Fruit fly (Drosophila melanogaster) whole organism, embryonic: ENCODE measurements around the gene Ms.

Experiments used
- Aef1 ChIP-seq: fragments of 200-800 bp; sonication (Bioruptor generic); IDR thresholded peaks from 3 replicates; pipeline ENCODE4 v1.3.6; 2022; ENCODE audit warnings: missing biosample characterization, missing genetic modification characterization
- CG10209 ChIP-seq: fragments of 200-800 bp; sonication (Bioruptor generic); optimal IDR thresholded peaks from 3 replicates; lab custom pipeline; 2017; ENCODE audit warnings: missing biosample characterization, mild to moderate bottlenecking, missing genetic modification characterization, missing genetic modification reagents
- CG10274 ChIP-seq: fragments of 200-800 bp; sonication (Bioruptor generic); optimal IDR thresholded peaks from 3 replicates; lab custom pipeline; 2017; ENCODE audit warnings: missing biosample characterization, mild to moderate bottlenecking, missing genetic modification characterization
- CG10366 ChIP-seq: fragments of 200-800 bp; sonication (Bioruptor generic); IDR thresholded peaks from 2 replicates; pipeline ENCODE4 v1.3.6; 2022; ENCODE audit warnings: missing biosample characterization, missing genetic modification characterization
- CG11696 ChIP-seq: fragments of 200-800 bp; sonication (Bioruptor generic); IDR thresholded peaks from 2 replicates; pipeline ENCODE4 v1.3.6; 2022; ENCODE audit warnings: missing biosample characterization, missing genetic modification characterization
- CG13123 ChIP-seq: fragments of 200-800 bp; sonication (Bioruptor generic); optimal IDR thresholded peaks from 2 replicates; lab custom pipeline; 2016; ENCODE audit warnings: missing biosample characterization, missing genetic modification characterization
- CG13296 ChIP-seq: fragments of 200-800 bp; sonication (Bioruptor generic); optimal IDR thresholded peaks from 3 replicates; lab custom pipeline; 2018; ENCODE audit warnings: missing biosample characterization, mild to moderate bottlenecking, missing genetic modification characterization
- CG14014 ChIP-seq: fragments of 200-800 bp; sonication (Bioruptor generic); IDR thresholded peaks from 2 replicates; pipeline ENCODE4 v1.3.6; 2022; ENCODE audit warnings: missing biosample characterization, missing genetic modification characterization
- CG14965 ChIP-seq: fragments of 200-800 bp; sonication (Bioruptor generic); optimal IDR thresholded peaks from 2 replicates; lab custom pipeline; 2016; ENCODE audit warnings: missing biosample characterization, missing genetic modification characterization, borderline replicate concordance
- CG16779 ChIP-seq: fragments of 200-800 bp; sonication (Bioruptor generic); IDR thresholded peaks from 2 replicates; pipeline ENCODE4 v1.3.6; 2022; ENCODE audit warnings: missing biosample characterization, missing genetic modification characterization
- CG16815 ChIP-seq: fragments of 200-800 bp; sonication (Bioruptor generic); optimal IDR thresholded peaks from 3 replicates; lab custom pipeline; 2017; ENCODE audit warnings: missing biosample characterization, mild to moderate bottlenecking, missing genetic modification characterization
- CG2129 ChIP-seq: fragments of 200-800 bp; sonication (Bioruptor generic); IDR thresholded peaks from 2 replicates; pipeline ENCODE4 v1.3.6; 2022; ENCODE audit warnings: missing biosample characterization, missing genetic modification characterization; ENCODE audit not compliant: partially characterized antibody
- CG2678 ChIP-seq: fragments of 200-800 bp; sonication (Bioruptor generic); optimal IDR thresholded peaks from 3 replicates; lab custom pipeline; 2019; ENCODE audit warnings: missing biosample characterization, mild to moderate bottlenecking, missing genetic modification characterization, moderate library complexity
- CG3163 ChIP-seq: fragments of 200-800 bp; sonication (Bioruptor generic); optimal IDR thresholded peaks from 3 replicates; lab custom pipeline; 2016; ENCODE audit warnings: missing biosample characterization, missing genetic modification characterization
- CG8478 ChIP-seq: fragments of >200 bp; optimal IDR thresholded peaks from 2 replicates; lab custom pipeline; 2018
- CG9437 ChIP-seq: fragments of 200-800 bp; sonication (Bioruptor generic); optimal IDR thresholded peaks from 2 replicates; lab custom pipeline; 2018; ENCODE audit warnings: missing biosample characterization, mild to moderate bottlenecking, missing genetic modification characterization
- Camta ChIP-seq: fragments of 200-800 bp; sonication (Bioruptor generic); optimal IDR thresholded peaks from 2 replicates; lab custom pipeline; 2016; ENCODE audit warnings: missing biosample characterization, missing genetic modification characterization
- D ChIP-seq, 2 experiments: fragments of 200-800 bp in 1 of 2; fragments of >200 bp in 1 of 2; sonication (Bioruptor generic) in 1 of 2; optimal IDR thresholded peaks; 2 replicates in 1 of 2; 3 replicates in 1 of 2; lab custom pipeline; 2017; ENCODE audit warnings: mild to moderate bottlenecking in 1 of 2, missing biosample characterization in 1 of 2, missing genetic modification characterization in 1 of 2, missing genetic modification reagents in 1 of 2
- Dad ChIP-seq: fragments of 200-800 bp; sonication (Bioruptor generic); optimal IDR thresholded peaks from 3 replicates; lab custom pipeline; 2016; ENCODE audit warnings: missing biosample characterization, missing genetic modification characterization
- Dref ChIP-seq: fragments of 200-800 bp; sonication (Bioruptor generic); IDR thresholded peaks from 2 replicates; pipeline ENCODE4 v1.3.6; 2022; ENCODE audit warnings: missing biosample characterization, missing genetic modification characterization
- Eip74EF ChIP-seq, 2 experiments: fragments of 200-800 bp in 1 of 2; fragments of >200 bp in 1 of 2; sonication (Bioruptor generic) in 1 of 2; optimal IDR thresholded peaks; 2 replicates each; lab custom pipeline; 2017 to 2019; ENCODE audit warnings: missing biosample characterization in 2 of 2, missing genetic modification characterization in 2 of 2, mild to moderate bottlenecking in 1 of 2, moderate library complexity in 1 of 2
- GATAe ChIP-seq: fragments of 200-800 bp; sonication (Bioruptor generic); conservative IDR thresholded peaks from 2 replicates; pipeline ENCODE4 v1.3.6; 2022; ENCODE audit warnings: missing biosample characterization, missing genetic modification characterization
- Hey ChIP-seq: fragments of 200-800 bp; sonication (Bioruptor generic); optimal IDR thresholded peaks from 3 replicates; lab custom pipeline; 2018; ENCODE audit warnings: missing biosample characterization, mild to moderate bottlenecking, missing genetic modification characterization
- Lhr ChIP-seq: fragments of 200-800 bp; sonication (Bioruptor generic); optimal IDR thresholded peaks from 3 replicates; lab custom pipeline; 2017; ENCODE audit warnings: mild to moderate bottlenecking, missing biosample characterization, missing genetic modification reagents, missing genetic modification characterization
- Lim3 ChIP-seq: fragments of 200-800 bp; sonication (Bioruptor generic); IDR thresholded peaks from 2 replicates; pipeline ENCODE4 v1.3.6; 2022; ENCODE audit warnings: missing biosample characterization, missing genetic modification characterization
- Meics ChIP-seq: fragments of 200-800 bp; sonication (Bioruptor generic); optimal IDR thresholded peaks from 2 replicates; lab custom pipeline; 2017; ENCODE audit warnings: missing biosample characterization, mild to moderate bottlenecking, missing genetic modification characterization
- Oaz ChIP-seq: fragments of 200-800 bp; sonication (Bioruptor generic); IDR thresholded peaks from 2 replicates; pipeline ENCODE4 v1.3.6; 2022; ENCODE audit warnings: missing biosample characterization, missing genetic modification characterization
- Rfx ChIP-seq: fragments of 200-800 bp; sonication (Bioruptor generic); IDR thresholded peaks from 2 replicates; pipeline ENCODE4 v1.3.6; 2022; ENCODE audit warnings: missing biosample characterization, missing genetic modification characterization
- Taf1 ChIP-seq: fragments of 200-800 bp; sonication (Bioruptor generic); IDR thresholded peaks from 2 replicates; pipeline ENCODE4 v1.3.6; 2022; ENCODE audit warnings: missing biosample characterization, missing genetic modification characterization
- Xrp1 ChIP-seq: fragments of 200-800 bp; sonication (Bioruptor generic); IDR thresholded peaks from 2 replicates; pipeline ENCODE4 v1.3.6; 2022; ENCODE audit warnings: missing biosample characterization, missing genetic modification characterization
- ac ChIP-seq: fragments of 200-800 bp; sonication (Bioruptor generic); optimal IDR thresholded peaks from 3 replicates; lab custom pipeline; 2017; ENCODE audit warnings: missing biosample characterization, mild to moderate bottlenecking, missing genetic modification characterization
- cas ChIP-seq: fragments of 200-800 bp; sonication (Bioruptor generic); IDR thresholded peaks from 2 replicates; pipeline ENCODE4 v1.3.6; 2022; ENCODE audit warnings: missing biosample characterization, missing genetic modification characterization
- corto ChIP-seq: fragments of 200-800 bp; sonication (Bioruptor generic); optimal IDR thresholded peaks from 2 replicates; lab custom pipeline; 2016; ENCODE audit warnings: missing biosample characterization, mild to moderate bottlenecking, missing genetic modification characterization, moderate library complexity
- ewg ChIP-seq: fragments of 200-800 bp; sonication (Bioruptor generic); optimal IDR thresholded peaks from 3 replicates; lab custom pipeline; 2017; ENCODE audit warnings: mild to moderate bottlenecking, missing biosample characterization, missing genetic modification reagents, missing genetic modification characterization
- gem ChIP-seq: fragments of 200-800 bp; sonication (Bioruptor generic); optimal IDR thresholded peaks from 2 replicates; lab custom pipeline; 2019; ENCODE audit warnings: missing biosample characterization, mild to moderate bottlenecking, missing genetic modification characterization, moderate library complexity
- grn ChIP-seq: fragments of 200-800 bp; sonication (Bioruptor generic); optimal IDR thresholded peaks from 3 replicates; lab custom pipeline; 2017; ENCODE audit warnings: missing biosample characterization, missing genetic modification characterization
- h ChIP-seq: fragments of >200 bp; optimal IDR thresholded peaks from 2 replicates; lab custom pipeline; 2017
- jigr1 ChIP-seq: fragments of 200-800 bp; sonication (Bioruptor generic); IDR thresholded peaks from 3 replicates; pipeline ENCODE4 v1.3.6; 2022; ENCODE audit warnings: missing biosample characterization, missing genetic modification characterization
- kni ChIP-seq: fragments of 200-800 bp; sonication (Bioruptor generic); optimal IDR thresholded peaks from 3 replicates; lab custom pipeline; 2017; ENCODE audit warnings: mild to moderate bottlenecking, missing biosample characterization, missing genetic modification reagents, missing genetic modification characterization
- maf-S ChIP-seq: fragments of 200-800 bp; sonication (Bioruptor generic); optimal IDR thresholded peaks from 2 replicates; lab custom pipeline; 2016; ENCODE audit warnings: missing biosample characterization, missing genetic modification characterization
- pan ChIP-seq, 4 experiments: fragments of >200 bp in 3 of 4; fragments of 200-800 bp in 1 of 4; sonication (Bioruptor generic) in 1 of 4; optimal IDR thresholded peaks in 3 of 4; IDR thresholded peaks in 1 of 4; 2 replicates each; pipeline versions ENCODE4 v1.3.6 to Lab custom; 2017 to 2022; ENCODE audit warnings: missing biosample characterization in 2 of 4, missing genetic modification characterization in 2 of 4, mixed read lengths in 1 of 4
- scrt ChIP-seq: fragments of 200-800 bp; sonication (Bioruptor generic); optimal IDR thresholded peaks from 2 replicates; lab custom pipeline; 2018; ENCODE audit warnings: missing biosample characterization, mild to moderate bottlenecking, missing genetic modification characterization, moderate library complexity
- sna ChIP-seq: fragments of 200-800 bp; sonication (Bioruptor generic); IDR thresholded peaks from 2 replicates; pipeline ENCODE4 v1.3.6; 2022; ENCODE audit warnings: missing biosample characterization, missing genetic modification characterization; ENCODE audit not compliant: partially characterized antibody
- sqz ChIP-seq: fragments of 200-800 bp; sonication (Bioruptor generic); optimal IDR thresholded peaks from 3 replicates; lab custom pipeline; 2018; ENCODE audit warnings: missing biosample characterization, mild to moderate bottlenecking, missing genetic modification characterization
- stc ChIP-seq: fragments of 200-800 bp; sonication (Bioruptor generic); IDR thresholded peaks from 2 replicates; pipeline ENCODE4 v1.3.6; 2022; ENCODE audit warnings: missing biosample characterization, missing genetic modification characterization
- tna ChIP-seq: fragments of 200-800 bp; sonication (Bioruptor generic); IDR thresholded peaks from 2 replicates; pipeline ENCODE4 v1.3.6; 2022; ENCODE audit warnings: missing biosample characterization, missing genetic modification characterization; ENCODE audit not compliant: partially characterized antibody
- tx ChIP-seq: fragments of 200-800 bp; sonication (Bioruptor generic); optimal IDR thresholded peaks from 2 replicates; lab custom pipeline; 2016; ENCODE audit warnings: missing biosample characterization, missing genetic modification characterization
- zf30C ChIP-seq: fragments of 200-800 bp; sonication (Bioruptor generic); optimal IDR thresholded peaks from 3 replicates; lab custom pipeline; 2018; ENCODE audit warnings: missing biosample characterization, mild to moderate bottlenecking, missing genetic modification characterization

Gene Ms

DNA sequence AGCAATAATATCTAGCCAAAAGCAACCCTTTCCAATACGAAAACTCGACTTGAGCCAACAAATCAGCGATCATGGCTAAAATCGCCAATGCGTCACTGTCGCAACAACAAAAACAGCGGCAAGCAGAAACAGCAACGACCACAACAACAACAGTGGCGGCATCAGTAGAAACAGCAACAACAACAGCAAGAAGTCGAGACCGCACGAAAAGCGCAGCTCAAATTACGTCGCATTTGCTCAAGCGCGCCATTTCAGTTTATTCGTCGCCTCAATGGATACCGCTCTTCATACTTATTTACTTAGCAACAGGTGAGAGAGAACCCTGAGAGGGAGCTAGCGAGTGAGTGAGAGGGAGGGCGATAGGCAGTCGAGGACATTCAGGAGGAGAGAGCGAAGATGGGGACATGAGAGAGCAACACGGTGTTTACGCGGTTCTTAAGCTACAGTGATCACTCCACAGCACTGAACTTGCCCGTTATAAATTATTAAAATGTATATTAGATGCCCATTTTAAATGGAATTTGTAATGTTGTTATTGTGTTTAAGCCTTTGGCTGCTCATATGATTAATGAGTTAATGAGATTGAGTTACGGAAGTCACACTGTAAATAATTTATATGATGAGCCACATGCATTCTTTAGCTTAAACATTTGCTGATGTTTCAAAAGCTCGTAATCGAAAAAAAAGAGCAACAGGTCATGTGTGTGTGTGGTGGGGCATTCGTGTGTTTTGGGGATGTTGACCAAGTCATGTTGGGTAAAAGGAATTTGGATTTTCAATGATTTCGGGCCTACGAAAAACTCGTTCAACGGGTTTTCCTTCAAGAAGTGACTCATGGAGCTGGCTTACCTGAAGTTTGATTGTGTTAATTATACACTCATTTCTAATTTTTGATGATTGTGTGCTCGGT lies 45.5 kb upstream of the Ms start (continued):
- TF ChIP-seq CG13296 (GFP tag; lab: Kevin White, UChicago) (peak; percentile 66), CG2129 (no peak), scrt (GFP tag; lab: Kevin White, UChicago) (peak; percentile 73), Hey (tag; lab: Kevin White, UChicago) (peak; percentile 23), Dad (GFP tag; lab: Kevin White, UChicago) (peak; percentile 35), Xrp1 (GFP tag; lab: Robert Waterston, UW) (peak; percentile 86), stc (GFP tag; lab: Robert Waterston, UW) (peak; percentile 75), h (lab: Kevin White, UChicago) (no peak), CG14965 (GFP tag; lab: Kevin White, UChicago) (no peak), cas (peak; percentile 65), grn (GFP tag; lab: Kevin White, UChicago) (no peak), CG10209 (GFP tag; lab: Kevin White, UChicago) (peak; percentile 84), CG16815 (GFP tag; lab: Kevin White, UChicago) (peak; percentile 78), CG14014 (GFP tag; lab: Robert Waterston, UW) (peak; percentile 89), D (optimal IDR thresholded peaks at IDR 0.05; lab: Kevin White, UChicago) (no peak), D (GFP tag; optimal IDR thresholded peaks at IDR 0.05; lab: Kevin White, UChicago) (peak; percentile 45), Taf1 (GFP tag; lab: Robert Waterston, UW) (peak; percentile 82), ewg (peak; percentile 52), Rfx (peak; percentile 90), CG11696 (GFP tag; lab: Robert Waterston, UW) (peak; percentile 76), pan (optimal IDR thresholded peaks at IDR 0.05; lab: Kevin White, UChicago) (no peak), pan (GFP tag; optimal IDR thresholded peaks at IDR 0.05 in 1 of 2, IDR thresholded peaks at IDR 0.05 in 1 of 2) (peak in 1 of 2 experiments; percentile 88), CG10366 (GFP tag; lab: Robert Waterston, UW) (peak; percentile 75), tna (GFP tag; lab: Robert Waterston, UW) (no peak), corto (GFP tag; lab: Kevin White, UChicago) (peak; percentile 97), CG16779 (GFP tag; lab: Robert Waterston, UW) (peak; percentile 75; the same call in 1 of the 2 replicates), CG8478 (lab: Kevin White, UChicago) (no peak), tx (GFP tag; lab: Kevin White, UChicago) (peak; percentile 42), Lim3 (no peak), sqz (GFP tag; lab: Kevin White, UChicago) (peak; percentile 31), zf30C (GFP tag; lab: Kevin White, UChicago) (no peak), Eip74EF (GFP tag; optimal IDR thresholded peaks at IDR 0.05; lab: Kevin White, UChicago) (peak in 1 of 2 experiments; percentile 63), CG9437 (GFP tag; lab: Kevin White, UChicago) (peak; percentile 49), Dref (GFP tag; lab: Robert Waterston, UW) (no peak), GATAe (GFP tag; lab: Robert Waterston, UW) (peak; percentile 41; the same call in 1 of the 2 replicates), gem (peak; percentile 87), CG2678 (no peak), Camta (GFP tag; lab: Kevin White, UChicago) (peak; percentile 51), sna (GFP tag; lab: Robert Waterston, UW) (no peak), Oaz (GFP tag; lab: Robert Waterston, UW) (peak; percentile 37; the same call in 1 of the 2 replicates), Lhr (GFP tag; lab: Kevin White, UChicago) (peak; percentile 35), Aef1 (GFP tag; lab: Robert Waterston, UW) (peak; percentile 76), jigr1 (GFP tag; lab: Robert Waterston, UW) (no peak), Meics (GFP tag; lab: Kevin White, UChicago) (peak; percentile 5), CG3163 (GFP tag; lab: Kevin White, UChicago) (peak; percentile 34), CG13123 (GFP tag; lab: Kevin White, UChicago) (no peak), maf-S (GFP tag; lab: Kevin White, UChicago) (peak; percentile 74), ac (peak; percentile 71), kni (peak; percentile 38), CG10274 (GFP tag; lab: Kevin White, UChicago) (peak; percentile 20)
